Worm (Caenorhabditis elegans): ENCODE data around the gene C31B8.12.
"Not testable (repeated sequence)": the region's sequence is repeated elsewhere in the genome, so short reads cannot be mapped to it uniquely, and the experiment has no call there.

Gene C31B8.12

ce11 chrV:2962960-2963359, 35.5 kb upstream of the C31B8.12 start, which contains the start of gene srw-138:
srw-138 (minus strand) TSS chrV:2963060.
- TF ChIP-seq ceh-58 (GFP tag; IDR thresholded peaks at IDR 0.05) (no peak), ZK185.1 (tag; optimal IDR thresholded peaks at IDR 0.05; ENCODE audit: poor library complexity, severe bottlenecking) (no peak), ceh-91 (GFP tag; IDR thresholded peaks at IDR 0.05) (no peak), nhr-120 (GFP tag; IDR thresholded peaks at IDR 0.05) (no peak), snpc-3.4 (tag; optimal IDR thresholded peaks at IDR 0.05) (no peak), ztf-3 (GFP tag; optimal IDR thresholded peaks at IDR 0.05) (no peak), lsy-27 (tag; optimal IDR thresholded peaks at IDR 0.05; ENCODE audit: borderline replicate concordance, insufficient read depth) (no peak), chd-7 (tag; optimal IDR thresholded peaks at IDR 0.05) (no peak), nhr-80 (tag; optimal IDR thresholded peaks at IDR 0.05) (no peak), F22D6.2 (tag; optimal IDR thresholded peaks at IDR 0.05) (no peak), nhr-27 (tag; optimal IDR thresholded peaks at IDR 0.05) (no peak), rpc-1 (optimal IDR thresholded peaks at IDR 0.05) (no peak), rpc-1 (tag; optimal IDR thresholded peaks at IDR 0.05) (no peak), B0336.3 (GFP tag; IDR thresholded peaks at IDR 0.05) (no peak), ztf-26 (tag; optimal IDR thresholded peaks at IDR 0.05) (no peak), xnd-1 (tag; optimal IDR thresholded peaks at IDR 0.05) (no peak), Y56A3A.18 (GFP tag; IDR thresholded peaks at IDR 0.05) (no peak), attf-6 (GFP tag; IDR thresholded peaks at IDR 0.05) (no peak), ceh-40 (GFP tag; IDR thresholded peaks at IDR 0.05) (no peak), snpc-4 (GFP tag; optimal IDR thresholded peaks at IDR 0.05) (no peak), snpc-4 (tag; optimal IDR thresholded peaks at IDR 0.05) (no peak)

ce11 chrV:2960894-2961293, 33.4 kb upstream of the C31B8.12 start, which contains the start of gene srw-144:
srw-144 (minus strand) TSS chrV:2960994.
- TF ChIP-seq attf-3 (GFP tag; conservative IDR thresholded peaks at IDR 0.05) = no peak
- no peak for TF ChIP-seq ceh-91 (GFP tag; IDR thresholded peaks at IDR 0.05)

- TF ChIP-seq hlh-12 (tag; optimal IDR thresholded peaks at IDR 0.05) (no peak), F39B2.1 (GFP tag; IDR thresholded peaks at IDR 0.05) (no peak), nfya-1 (tag; optimal IDR thresholded peaks at IDR 0.05; ENCODE audit: borderline replicate concordance, insufficient read depth) (no peak), Y79H2A.3 (GFP tag; conservative IDR thresholded peaks at IDR 0.05) (no peak), lin-26 (GFP tag; IDR thresholded peaks at IDR 0.05) (no peak), ztf-6 (GFP tag; IDR thresholded peaks at IDR 0.05) (no peak), cebp-2 (GFP tag; IDR thresholded peaks at IDR 0.05) (no peak), pha-4 (tag; optimal IDR thresholded peaks at IDR 0.05) (no peak), rpc-1 (optimal IDR thresholded peaks at IDR 0.05) (no peak), rpc-1 (tag; optimal IDR thresholded peaks at IDR 0.05) (no peak), egl-44 (GFP tag; IDR thresholded peaks at IDR 0.05) (no peak), rec-8 (tag; optimal IDR thresholded peaks at IDR 0.05) (no peak), ZK185.1 (tag; optimal IDR thresholded peaks at IDR 0.05; ENCODE audit: poor library complexity, severe bottlenecking) (no peak), C06A6.2 (GFP tag; conservative IDR thresholded peaks at IDR 0.05) (no peak), hsf-1 (GFP tag; IDR thresholded peaks at IDR 0.05) (no peak)
These were observed 30.7 kb upstream of the C31B8.12 start, which contains the start of gene srw-142 for ce11 chrV:2958202-2958601. srw-142 (minus strand) TSS chrV:2958302.

- TF ChIP-seq C17E4.6, sea-2, B0336.3 (GFP tag; IDR thresholded peaks at IDR 0.05): not testable (repeated sequence)
These were observed 27.9 kb upstream of the C31B8.12 start, which contains the start of gene srh-248 for ce11 chrV:2955342-2955741. srh-248 (minus strand) TSS chrV:2955442.

Measured in whole organism, young adult.